Worm (Caenorhabditis elegans): ENCODE data around the gene egas-4.

DNA sequence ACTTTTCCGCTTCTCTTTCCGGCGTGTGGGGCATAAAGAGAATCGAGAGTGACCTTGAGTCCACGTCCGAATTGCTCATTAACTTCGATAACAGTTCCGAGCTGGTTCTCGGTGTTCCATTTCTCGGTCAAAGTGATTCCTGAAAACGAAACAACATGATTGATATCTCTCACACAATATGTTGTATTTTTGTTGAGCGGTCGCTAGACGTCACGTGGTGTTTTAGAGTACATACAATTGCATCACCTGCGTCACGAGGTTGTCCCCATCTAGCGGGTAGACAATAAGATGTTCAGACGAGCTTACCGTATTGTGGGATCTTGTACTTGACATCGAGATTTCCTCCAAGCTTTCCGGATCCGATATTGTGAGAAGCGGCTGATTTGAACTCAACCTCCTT lies 9.7 kb upstream of the egas-4 start:
- TF ChIP-seq pqm-1 (tag; optimal IDR thresholded peaks at IDR 0.05) (no peak), daf-12 (tag; optimal IDR thresholded peaks at IDR 0.05) (no peak), elt-2 (tag; optimal IDR thresholded peaks at IDR 0.05) (peak; percentile 37), ama-1 (optimal IDR thresholded peaks at IDR 0.05) (peak; percentile 83), nhr-28 (tag; optimal IDR thresholded peaks at IDR 0.05) (no peak), nhr-237 (tag; optimal IDR thresholded peaks at IDR 0.05) (no peak), snpc-4 (tag; optimal IDR thresholded peaks at IDR 0.05) (no peak), nhr-12 (tag; optimal IDR thresholded peaks at IDR 0.05) (no peak), jun-1 (tag; optimal IDR thresholded peaks at IDR 0.05) (no peak), pha-4 (tag; optimal IDR thresholded peaks at IDR 0.05) (peak; percentile 66), lin-15B (tag; optimal IDR thresholded peaks at IDR 0.05) (peak; percentile 23), fkh-2 (tag; optimal IDR thresholded peaks at IDR 0.05) (no peak)
